Fruit fly (Drosophila melanogaster) Kc167 (cell line): ENCODE data around the gene onecut.

Experiments
- Myc ChIP-seq: fragments of >200 bp; optimal IDR thresholded peaks from 2 replicates; lab custom pipeline; 2017; ENCODE audit warnings: missing external identifiers
- Sin3A ChIP-seq: fragments of >200 bp; optimal IDR thresholded peaks from 2 replicates; lab custom pipeline; 2018; ENCODE audit warnings: missing external identifiers
- h ChIP-seq: fragments of >200 bp; optimal IDR thresholded peaks from 3 replicates; lab custom pipeline; 2018; ENCODE audit warnings: missing external identifiers
- insv ChIP-seq: fragments of >200 bp; optimal IDR thresholded peaks from 3 replicates; lab custom pipeline; 2018; ENCODE audit warnings: missing external identifiers
- psq ChIP-seq: fragments of >200 bp; optimal IDR thresholded peaks from 2 replicates; lab custom pipeline; 2017; ENCODE audit warnings: missing external identifiers
- ttk ChIP-seq: sonication (Bioruptor generic); optimal IDR thresholded peaks from 2 replicates; lab custom pipeline; 2017; ENCODE audit warnings: missing external identifiers

- no peak for TF ChIP-seq ttk (lab: Kevin White, UChicago)
- no peak for TF ChIP-seq Myc (lab: Kevin White, UChicago)
- TF ChIP-seq psq (lab: Kevin White, UChicago) = no peak
- no peak for TF ChIP-seq h (lab: Kevin White, UChicago)
- TF ChIP-seq Sin3A (lab: Kevin White, UChicago) = no peak
- TF ChIP-seq insv (lab: Kevin White, UChicago) = no peak
Measured at dm6 chr4:588514-588913, 18.9 kb downstream of the onecut start.
